Worm (Caenorhabditis elegans): Measurements from ENCODE around the gene atg-4.2.
A peak's percentile ranks its signal among the peaks of the same experiment; 100 is the strongest.

The atg-4.2 gene

ce11 chrIV:11645354-11645753, 22.5 kb upstream of the atg-4.2 start:
- TF ChIP-seq elt-2 (tag; optimal IDR thresholded peaks at IDR 0.05) (peak; percentile 17), ceh-24 (tag; optimal IDR thresholded peaks at IDR 0.05) (no peak)

ce11 chrIV:11646908-11647307, 20.9 kb upstream of the atg-4.2 start:
- no peak for TF ChIP-seq ztf-16 (tag; optimal IDR thresholded peaks at IDR 0.05)
- TF ChIP-seq ttx-3 (tag; optimal IDR thresholded peaks at IDR 0.05): no peak
- TF ChIP-seq ceh-31 (tag; optimal IDR thresholded peaks at IDR 0.05): no peak
- no peak for TF ChIP-seq ceh-6 (GFP tag; optimal IDR thresholded peaks at IDR 0.05)
- no peak for TF ChIP-seq ceh-48 (tag; optimal IDR thresholded peaks at IDR 0.05)
- no peak for TF ChIP-seq ceh-24 (tag; optimal IDR thresholded peaks at IDR 0.05)
- no peak for TF ChIP-seq ceh-22 (tag; optimal IDR thresholded peaks at IDR 0.05)
- TF ChIP-seq ref-2 (tag; optimal IDR thresholded peaks at IDR 0.05): no peak
- no peak for TF ChIP-seq lin-11 (tag; optimal IDR thresholded peaks at IDR 0.05)
- TF ChIP-seq hlh-6 (tag; optimal IDR thresholded peaks at IDR 0.05): no peak
- no peak for TF ChIP-seq pqm-1 (tag; optimal IDR thresholded peaks at IDR 0.05)
- no peak for TF ChIP-seq zip-5 (tag; optimal IDR thresholded peaks at IDR 0.05)
- TF ChIP-seq fkh-6 (tag; optimal IDR thresholded peaks at IDR 0.05): no peak
- TF ChIP-seq dmd-4 (tag; optimal IDR thresholded peaks at IDR 0.05; ENCODE audit: borderline replicate concordance): no peak
- TF ChIP-seq fax-1 (tag; optimal IDR thresholded peaks at IDR 0.05): no peak
- TF ChIP-seq pag-3 (tag; optimal IDR thresholded peaks at IDR 0.05; ENCODE audit: borderline replicate concordance): no peak
- no peak for TF ChIP-seq ceh-2 (tag; optimal IDR thresholded peaks at IDR 0.05)
- no peak for TF ChIP-seq unc-42 (tag; optimal IDR thresholded peaks at IDR 0.05)

ce11 chrIV:11649031-11649430, 18.8 kb upstream of the atg-4.2 start, which contains the start of gene ZK809.8:
Gene ZK809.8, minus strand, starts transcription at chrIV:11649064.
- TF ChIP-seq ceh-18 (tag; optimal IDR thresholded peaks at IDR 0.05) (peak; percentile 51), elt-2 (tag; optimal IDR thresholded peaks at IDR 0.05) (no peak)

ce11 chrIV:11650344-11650743, 17.5 kb upstream of the atg-4.2 start:
- TF ChIP-seq pqm-1 (tag; optimal IDR thresholded peaks at IDR 0.05): no peak
- TF ChIP-seq ref-2 (tag; optimal IDR thresholded peaks at IDR 0.05): no peak
- no peak for TF ChIP-seq gmeb-2 (tag; optimal IDR thresholded peaks at IDR 0.05)
- TF ChIP-seq fax-1 (tag; optimal IDR thresholded peaks at IDR 0.05): no peak
- TF ChIP-seq madf-2 (tag; optimal IDR thresholded peaks at IDR 0.05): no peak
- TF ChIP-seq ceh-31 (tag; optimal IDR thresholded peaks at IDR 0.05): no peak
- TF ChIP-seq ceh-24 (tag; optimal IDR thresholded peaks at IDR 0.05): no peak
- TF ChIP-seq ceh-19 (GFP tag; optimal IDR thresholded peaks at IDR 0.05): no peak
- TF ChIP-seq fkh-10 (GFP tag; optimal IDR thresholded peaks at IDR 0.05): no peak
- TF ChIP-seq che-1 (tag; optimal IDR thresholded peaks at IDR 0.05): no peak
- TF ChIP-seq ceh-34 (tag; optimal IDR thresholded peaks at IDR 0.05): no peak
- no peak for TF ChIP-seq ceh-14 (tag; optimal IDR thresholded peaks at IDR 0.05)
- TF ChIP-seq pat-9 (tag; optimal IDR thresholded peaks at IDR 0.05): no peak

ce11 chrIV:11651965-11652453, 15.8 kb upstream of the atg-4.2 start, which contains the start of the genes acl-3 and ndub-6:
Gene acl-3, minus strand, starts transcription at chrIV:11652023.
Gene ndub-6, plus strand, starts transcription at chrIV:11652403.
- TF ChIP-seq C08G9.2 (tag; optimal IDR thresholded peaks at IDR 0.05) (no peak), ttx-3 (tag; optimal IDR thresholded peaks at IDR 0.05) (no peak), sox-2 (GFP tag; IDR thresholded peaks at IDR 0.05) (no peak), pha-4 (tag; optimal IDR thresholded peaks at IDR 0.05) (no peak)

- TF ChIP-seq unc-42 (tag; optimal IDR thresholded peaks at IDR 0.05): no peak
- no peak for TF ChIP-seq nhr-232 (tag; optimal IDR thresholded peaks at IDR 0.05)
- TF ChIP-seq pha-4 (tag; optimal IDR thresholded peaks at IDR 0.05): no peak
- no peak for TF ChIP-seq lim-6 (tag; optimal IDR thresholded peaks at IDR 0.05)
- TF ChIP-seq npax-4 (tag; optimal IDR thresholded peaks at IDR 0.05): no peak
- TF ChIP-seq ref-2 (tag; optimal IDR thresholded peaks at IDR 0.05): no peak
- TF ChIP-seq nhr-11 (tag; optimal IDR thresholded peaks at IDR 0.05): no peak
- TF ChIP-seq sdc-2 (tag; optimal IDR thresholded peaks at IDR 0.05): no peak
- TF ChIP-seq fkh-10 (GFP tag; optimal IDR thresholded peaks at IDR 0.05): no peak
- no peak for TF ChIP-seq lin-11 (tag; optimal IDR thresholded peaks at IDR 0.05)
- TF ChIP-seq syd-9 (tag; optimal IDR thresholded peaks at IDR 0.05): no peak
- TF ChIP-seq hlh-15 (tag; optimal IDR thresholded peaks at IDR 0.05): no peak
These were observed 12.5 kb upstream of the atg-4.2 start, which contains the start of gene ent-1 for ce11 chrIV:11655370-11655769. Gene ent-1, minus strand, starts transcription at chrIV:11655470.

Data from whole organism, late embryonic.